Worm (Caenorhabditis elegans): Measurements from ENCODE around the gene mlt-11.

DNA sequence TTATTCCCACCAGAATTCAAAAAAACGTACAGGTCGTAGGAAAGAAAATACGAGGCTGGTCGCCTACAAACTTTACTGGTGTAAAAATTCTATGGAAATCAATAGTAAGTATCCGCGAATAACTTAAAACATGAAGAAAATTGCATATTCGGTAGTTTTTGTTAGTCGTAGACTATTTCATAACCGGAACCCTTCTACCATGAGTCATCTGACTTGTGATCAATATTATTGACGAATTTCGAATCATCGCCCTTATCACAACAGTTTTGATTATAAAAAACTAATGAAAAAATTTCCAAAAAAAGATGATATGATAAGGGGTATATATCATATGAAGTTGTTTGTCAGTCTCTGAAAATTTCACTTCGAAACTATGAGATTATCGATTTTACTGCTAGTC lies 7.0 kb upstream of the mlt-11 start, which contains the start of gene W01F3.2:
- TF ChIP-seq tbx-8 (GFP tag; optimal IDR thresholded peaks at IDR 0.05) (no peak), nhr-28 (tag; optimal IDR thresholded peaks at IDR 0.05) (no peak), mls-2 (tag; optimal IDR thresholded peaks at IDR 0.05) (no peak)

Measured in whole organism, mixed stage, embryonic.